Worm (Caenorhabditis elegans): Measurements from ENCODE around the gene F54H12.4.

DNA sequence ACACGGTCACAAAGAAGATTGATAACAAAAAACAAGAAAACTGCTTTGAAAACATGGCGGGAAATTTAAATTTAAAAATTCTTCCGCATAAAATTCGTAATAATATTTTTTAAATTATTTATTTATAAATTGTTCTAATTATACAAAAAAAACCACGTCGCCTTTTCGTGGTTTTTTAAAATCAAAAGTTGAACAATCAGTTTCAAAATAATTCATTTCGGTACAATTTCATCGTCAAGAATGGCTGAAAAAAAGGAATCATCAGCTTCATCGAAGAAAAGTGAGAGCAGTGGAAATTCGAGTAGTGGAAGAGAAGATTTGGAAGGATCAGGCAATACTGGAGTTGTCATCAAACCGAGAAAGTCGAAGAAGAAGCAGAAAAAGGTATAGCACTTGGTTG is 6.6 kb upstream of the F54H12.4 start, which contains the start of the genes F54H12.8 and F54H12.7:
- TF ChIP-seq dpl-1 (GFP tag; optimal IDR thresholded peaks at IDR 0.05) (no peak), nhr-28 (tag; optimal IDR thresholded peaks at IDR 0.05) (no peak), ztf-11 (tag; optimal IDR thresholded peaks at IDR 0.05) (no peak), ceh-82 (tag; optimal IDR thresholded peaks at IDR 0.05) (no peak), vab-15 (tag; optimal IDR thresholded peaks at IDR 0.05) (no peak), nhr-11 (tag; optimal IDR thresholded peaks at IDR 0.05) (no peak), elt-3 (tag; optimal IDR thresholded peaks at IDR 0.05) (no peak)
